1 fruit fly cellular context compared by ENCODE assay signal in the genomic region with DNA sequence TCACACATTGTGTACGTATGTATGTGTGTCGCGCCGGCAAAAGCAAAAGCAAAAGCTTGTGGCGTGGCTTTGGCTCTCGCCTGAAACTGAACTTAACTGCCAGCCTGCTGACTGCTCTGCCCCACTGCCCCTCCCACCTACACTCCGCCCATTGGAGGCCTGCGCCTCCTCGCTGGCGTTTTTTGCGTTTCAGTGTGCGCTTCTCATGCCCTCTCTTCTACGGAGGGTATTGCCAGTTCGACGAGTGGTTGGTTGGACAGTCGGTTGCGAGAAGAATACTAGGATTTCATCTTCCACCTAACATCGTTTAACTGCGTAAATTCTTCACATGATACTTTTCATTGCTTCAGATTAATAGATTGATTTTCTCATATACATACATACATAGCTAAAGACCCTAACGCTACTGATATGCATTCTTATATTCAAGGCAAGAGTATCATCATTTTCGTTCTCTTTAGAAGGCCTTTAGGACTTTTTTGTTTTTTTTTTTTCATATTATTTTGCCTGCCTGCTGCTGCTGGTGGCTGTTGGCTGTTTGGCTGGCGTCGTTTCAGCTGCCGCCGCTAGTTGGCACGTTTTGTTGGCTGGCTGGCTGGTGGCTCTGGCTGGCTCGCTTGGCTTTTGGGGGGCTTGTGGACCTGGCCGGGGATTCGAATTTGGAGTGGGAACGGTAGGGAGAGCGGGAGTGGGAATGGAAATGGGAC.
TF ChIP-seq lines count a peak whose summit lies in the region.

No protein-coding gene starts in this region.

TF ChIP-seq in whole organism, embryonic, 481 proteins besides CTCF, POLR2A, EP300 and RAD21 (continued from another document and continues in another):
- TF ChIP-seq CG32767 (GFP tag; IDR thresholded peaks at IDR 0.05; lab: Robert Waterston, UW) (no peak), CG15011 (GFP tag; optimal IDR thresholded peaks at IDR 0.05; lab: Kevin White, UChicago) (peak; percentile 34), Rx (GFP tag; IDR thresholded peaks at IDR 0.05; lab: Robert Waterston, UW) (0 out of 2 replicates have a peak, but pooled peaks have one; percentile 44), grn (GFP tag; optimal IDR thresholded peaks at IDR 0.05; lab: Kevin White, UChicago) (no peak), CG13123 (GFP tag; optimal IDR thresholded peaks at IDR 0.05; lab: Kevin White, UChicago) (no peak), Hmr (GFP tag; optimal IDR thresholded peaks at IDR 0.05; lab: Kevin White, UChicago) (peak; percentile 77), CG4424 (GFP tag; optimal IDR thresholded peaks at IDR 0.05; lab: Kevin White, UChicago) (peak; percentile 47), CG3065 (GFP tag; optimal IDR thresholded peaks at IDR 0.05; lab: Kevin White, UChicago) (no peak), CG11504 (tag; optimal IDR thresholded peaks at IDR 0.05; lab: Kevin White, UChicago) (peak; percentile 72), CG3407 (GFP tag; optimal IDR thresholded peaks at IDR 0.05; lab: Kevin White, UChicago) (peak; percentile 1), seq (GFP tag; IDR thresholded peaks at IDR 0.05; lab: Robert Waterston, UW) (no peak), CG43689 (GFP tag; IDR thresholded peaks at IDR 0.05; lab: Robert Waterston, UW) (no peak), C15 (GFP tag; IDR thresholded peaks at IDR 0.05; lab: Robert Waterston, UW) (no peak), CG17186 (GFP tag; optimal IDR thresholded peaks at IDR 0.05; lab: Kevin White, UChicago) (no peak), CG12942 (GFP tag; optimal IDR thresholded peaks at IDR 0.05; lab: Kevin White, UChicago) (peak; percentile 41), crol (GFP tag; IDR thresholded peaks at IDR 0.05; lab: Robert Waterston, UW) (peak; percentile 77), run (tag; optimal IDR thresholded peaks at IDR 0.05; lab: Kevin White, UChicago) (no peak), toy (GFP tag; IDR thresholded peaks at IDR 0.05; lab: Robert Waterston, UW) (no peak), her (GFP tag; optimal IDR thresholded peaks at IDR 0.05; lab: Kevin White, UChicago) (peak; percentile 49), sens-2 (GFP tag; IDR thresholded peaks at IDR 0.05; lab: Robert Waterston, UW) (peak; percentile 44; the same call in 1 of the 2 replicates), Asciz (GFP tag; optimal IDR thresholded peaks at IDR 0.05; lab: Kevin White, UChicago) (no peak), z (GFP tag; IDR thresholded peaks at IDR 0.05; lab: Robert Waterston, UW) (no peak), lbe (GFP tag; optimal IDR thresholded peaks at IDR 0.05; lab: Kevin White, UChicago) (peak; percentile 59), CG12236 (GFP tag; optimal IDR thresholded peaks at IDR 0.05; lab: Kevin White, UChicago) (peak; percentile 23), nom (GFP tag; optimal IDR thresholded peaks at IDR 0.05; lab: Kevin White, UChicago) (peak; percentile 64), MESR4 (GFP tag; optimal IDR thresholded peaks at IDR 0.05; lab: Kevin White, UChicago) (no peak), ham (GFP tag; IDR thresholded peaks at IDR 0.05; lab: Robert Waterston, UW) (no peak), CG14860 (GFP tag; IDR thresholded peaks at IDR 0.05; lab: Robert Waterston, UW; ENCODE audit: partially characterized antibody) (no peak), gsb (GFP tag; IDR thresholded peaks at IDR 0.05; lab: Robert Waterston, UW) (no peak), ci (GFP tag; IDR thresholded peaks at IDR 0.05; lab: Robert Waterston, UW) (no peak), CG12104 (GFP tag; optimal IDR thresholded peaks at IDR 0.05; lab: Kevin White, UChicago) (peak; percentile 4), BtbVII (GFP tag; optimal IDR thresholded peaks at IDR 0.05; lab: Kevin White, UChicago) (peak; percentile 27), dm (GFP tag; optimal IDR thresholded peaks at IDR 0.05; lab: Kevin White, UChicago) (no peak), Atf-2 (GFP tag; optimal IDR thresholded peaks at IDR 0.05; lab: Kevin White, UChicago) (peak; percentile 50), Pdp1 (GFP tag; optimal IDR thresholded peaks at IDR 0.05; lab: Kevin White, UChicago) (peak; percentile 37 to 67), CG8478 (optimal IDR thresholded peaks at IDR 0.05; lab: Kevin White, UChicago) (no peak), CG15269 (tag; optimal IDR thresholded peaks at IDR 0.05; lab: Kevin White, UChicago) (peak; percentile 66), CG15514 (GFP tag; optimal IDR thresholded peaks at IDR 0.05; lab: Kevin White, UChicago) (no peak), CG4360 (GFP tag; IDR thresholded peaks at IDR 0.05; lab: Robert Waterston, UW) (no peak), Ptx1 (GFP tag; IDR thresholded peaks at IDR 0.05; lab: Robert Waterston, UW) (peak; percentile 79), CG18011 (GFP tag; optimal IDR thresholded peaks at IDR 0.05; lab: Kevin White, UChicago) (peak; percentile 17), NfI (GFP tag; optimal IDR thresholded peaks at IDR 0.05; lab: Kevin White, UChicago) (peak; percentile 67), CG32772 (GFP tag; IDR thresholded peaks at IDR 0.05; lab: Robert Waterston, UW) (peak; percentile 71), zfh1 (GFP tag; IDR thresholded peaks at IDR 0.05; lab: Robert Waterston, UW) (no peak; the same call in 2 of the 3 replicates), cas (GFP tag; IDR thresholded peaks at IDR 0.05; lab: Robert Waterston, UW) (no peak), hbn (GFP tag; IDR thresholded peaks at IDR 0.05; lab: Robert Waterston, UW; ENCODE audit: partially characterized antibody) (no peak; the same call in 1 of the 2 replicates), CG16815 (GFP tag; optimal IDR thresholded peaks at IDR 0.05; lab: Kevin White, UChicago) (peak; percentile 13), Usf (GFP tag; optimal IDR thresholded peaks at IDR 0.05; lab: Kevin White, UChicago) (no peak), Poxn (GFP tag; IDR thresholded peaks at IDR 0.05; lab: Robert Waterston, UW) (no peak), Fer2 (tag; optimal IDR thresholded peaks at IDR 0.05; lab: Kevin White, UChicago) (peak; percentile 12), CG13296 (GFP tag; optimal IDR thresholded peaks at IDR 0.05; lab: Kevin White, UChicago) (peak; percentile 46), Taf1 (GFP tag; IDR thresholded peaks at IDR 0.05; lab: Robert Waterston, UW) (no peak), ara (GFP tag; IDR thresholded peaks at IDR 0.05; lab: Robert Waterston, UW) (peak; percentile 21; the same call in 1 of the 2 replicates), so (GFP tag; IDR thresholded peaks at IDR 0.05; lab: Robert Waterston, UW) (no peak), tup (GFP tag; optimal IDR thresholded peaks at IDR 0.05; lab: Kevin White, UChicago) (no peak), Lpt (GFP tag; optimal IDR thresholded peaks at IDR 0.05; lab: Kevin White, UChicago) (no peak), CG14014 (GFP tag; IDR thresholded peaks at IDR 0.05; lab: Robert Waterston, UW) (peak; percentile 59; the same call in 1 of the 2 replicates), E2f1 (GFP tag; IDR thresholded peaks at IDR 0.05; lab: Robert Waterston, UW) (0 out of 2 replicates have a peak, but pooled peaks have one; percentile 16), tin (GFP tag; optimal IDR thresholded peaks at IDR 0.05; lab: Kevin White, UChicago) (peak; percentile 46), CG10654 (GFP tag; optimal IDR thresholded peaks at IDR 0.05; lab: Kevin White, UChicago) (peak; percentile 9), CG7556 (GFP tag; optimal IDR thresholded peaks at IDR 0.05; lab: Kevin White, UChicago) (peak; percentile 81), CG7745 (tag; optimal IDR thresholded peaks at IDR 0.05; lab: Kevin White, UChicago) (no peak), NC2β (GFP tag; optimal IDR thresholded peaks at IDR 0.05; lab: Kevin White, UChicago) (peak; percentile 23), Chrac-16 (GFP tag; optimal IDR thresholded peaks at IDR 0.05; lab: Kevin White, UChicago) (peak; percentile 36), Dip2 (GFP tag; IDR thresholded peaks at IDR 0.05; lab: Robert Waterston, UW) (no peak), ERR (GFP tag; optimal IDR thresholded peaks at IDR 0.05; lab: Kevin White, UChicago) (no peak), HLHmδ (GFP tag; optimal IDR thresholded peaks at IDR 0.05; lab: Kevin White, UChicago) (no peak), CG17829 (tag; optimal IDR thresholded peaks at IDR 0.05; lab: Kevin White, UChicago) (peak; percentile 53), Bdp1 (GFP tag; optimal IDR thresholded peaks at IDR 0.05; lab: Kevin White, UChicago) (peak; percentile 25), Kr (GFP tag; optimal IDR thresholded peaks at IDR 0.05; lab: Kevin White, UChicago) (no peak), p53 (GFP tag; optimal IDR thresholded peaks at IDR 0.05; lab: Kevin White, UChicago) (no peak), CG9932 (GFP tag; IDR thresholded peaks at IDR 0.05; lab: Robert Waterston, UW) (peak; percentile 60), Drgx (GFP tag; IDR thresholded peaks at IDR 0.05; lab: Robert Waterston, UW) (peak; percentile 86), CG1233 (GFP tag; optimal IDR thresholded peaks at IDR 0.05; lab: Kevin White, UChicago) (no peak), CG2202 (tag; optimal IDR thresholded peaks at IDR 0.05; lab: Kevin White, UChicago) (no peak), CG13424 (tag; optimal IDR thresholded peaks at IDR 0.05; lab: Kevin White, UChicago) (peak; percentile 70), gcm2 (GFP tag; optimal IDR thresholded peaks at IDR 0.05; lab: Kevin White, UChicago) (no peak), CHES-1-like (GFP tag; optimal IDR thresholded peaks at IDR 0.05; lab: Kevin White, UChicago) (peak; percentile 70), Oli (tag; optimal IDR thresholded peaks at IDR 0.05; lab: Kevin White, UChicago) (peak; percentile 66), croc (GFP tag; conservative IDR thresholded peaks at IDR 0.05; lab: Robert Waterston, UW) (peak; percentile 26; the same call in 2 of the 3 replicates), HLH54F (GFP tag; optimal IDR thresholded peaks at IDR 0.05; lab: Kevin White, UChicago) (peak; percentile 52), ato (GFP tag; IDR thresholded peaks at IDR 0.05; lab: Robert Waterston, UW; ENCODE audit: partially characterized antibody) (no peak), CG6765 (GFP tag; optimal IDR thresholded peaks at IDR 0.05; lab: Kevin White, UChicago) (no peak), CG2889 (GFP tag; IDR thresholded peaks at IDR 0.05; lab: Robert Waterston, UW) (0 out of 3 replicates have a peak, but pooled peaks have one; percentile 7), mam (GFP tag; optimal IDR thresholded peaks at IDR 0.05; lab: Kevin White, UChicago) (peak; percentile 72), Dbx (GFP tag; IDR thresholded peaks at IDR 0.05; lab: Robert Waterston, UW) (0 out of 3 replicates have a peak, but pooled peaks have one; percentile 14), CG6272 (GFP tag; IDR thresholded peaks at IDR 0.05; lab: Robert Waterston, UW) (no peak), CG4328 (GFP tag; optimal IDR thresholded peaks at IDR 0.05; lab: Kevin White, UChicago) (no peak), CG13775 (GFP tag; optimal IDR thresholded peaks at IDR 0.05; lab: Kevin White, UChicago) (peak; percentile 53), vfl (GFP tag; optimal IDR thresholded peaks at IDR 0.05; lab: Kevin White, UChicago) (peak; percentile 46), CG9609 (GFP tag; optimal IDR thresholded peaks at IDR 0.05; lab: Kevin White, UChicago) (peak; percentile 51), tap (tag; optimal IDR thresholded peaks at IDR 0.05; lab: Kevin White, UChicago) (peak; percentile 28), CG4730 (GFP tag; IDR thresholded peaks at IDR 0.05; lab: Robert Waterston, UW) (no peak; the same call in 1 of the 2 replicates), CG11398 (GFP tag; optimal IDR thresholded peaks at IDR 0.05; lab: Kevin White, UChicago) (peak; percentile 53), CG15601 (tag; optimal IDR thresholded peaks at IDR 0.05; lab: Kevin White, UChicago) (no peak), dimm (GFP tag; IDR thresholded peaks at IDR 0.05; lab: Robert Waterston, UW) (no peak), D (optimal IDR thresholded peaks at IDR 0.05; lab: Kevin White, UChicago) (no peak), D (GFP tag; optimal IDR thresholded peaks at IDR 0.05; lab: Kevin White, UChicago) (peak; percentile 6), CG11723 (GFP tag; optimal IDR thresholded peaks at IDR 0.05; lab: Kevin White, UChicago) (peak; percentile 24), Hr39 (optimal IDR thresholded peaks at IDR 0.05; lab: Kevin White, UChicago) (no peak), MTF-1 (GFP tag; optimal IDR thresholded peaks at IDR 0.05; lab: Kevin White, UChicago; ENCODE audit: borderline replicate concordance) (no peak), CG10462 (GFP tag; optimal IDR thresholded peaks at IDR 0.05; lab: Kevin White, UChicago) (no peak), Atf6 (GFP tag; IDR thresholded peaks at IDR 0.05; lab: Robert Waterston, UW) (peak; percentile 53; the same call in 1 of the 2 replicates), CG8765 (GFP tag; IDR thresholded peaks at IDR 0.05; lab: Robert Waterston, UW) (no peak), otp (GFP tag; IDR thresholded peaks at IDR 0.05; lab: Robert Waterston, UW) (no peak), gsb-n (tag; optimal IDR thresholded peaks at IDR 0.05; lab: Kevin White, UChicago) (no peak), gt (GFP tag; IDR thresholded peaks at IDR 0.05; lab: Robert Waterston, UW) (0 out of 2 replicates have a peak, but pooled peaks have one; percentile 61), hkb (optimal IDR thresholded peaks at IDR 0.05; lab: Kevin White, UChicago) (no peak), hkb (GFP tag; IDR thresholded peaks at IDR 0.05; lab: Robert Waterston, UW) (peak; percentile 53), bsh (GFP tag; optimal IDR thresholded peaks at IDR 0.05; lab: Kevin White, UChicago) (peak; percentile 48 to 87), CG4707 (GFP tag; optimal IDR thresholded peaks at IDR 0.05; lab: Kevin White, UChicago) (no peak), Sry-δ (GFP tag; optimal IDR thresholded peaks at IDR 0.05; lab: Kevin White, UChicago) (peak; percentile 17), eyg (GFP tag; optimal IDR thresholded peaks at IDR 0.05; lab: Kevin White, UChicago) (peak; percentile 33), CG10209 (GFP tag; optimal IDR thresholded peaks at IDR 0.05; lab: Kevin White, UChicago) (peak; percentile 53), CG15696 (tag; optimal IDR thresholded peaks at IDR 0.05; lab: Kevin White, UChicago) (no peak), pzg (GFP tag; optimal IDR thresholded peaks at IDR 0.05; lab: Kevin White, UChicago) (no peak), Med (GFP tag; lab: Kevin White, UChicago) (peak; percentile 83), Dip3 (GFP tag; optimal IDR thresholded peaks at IDR 0.05; lab: Kevin White, UChicago) (peak; percentile 38), pb (GFP tag; optimal IDR thresholded peaks at IDR 0.05; lab: Kevin White, UChicago) (peak; percentile 50), CG3281 (GFP tag; optimal IDR thresholded peaks at IDR 0.05; lab: Kevin White, UChicago) (peak; percentile 43), Deaf1 (tag; optimal IDR thresholded peaks at IDR 0.05; lab: Kevin White, UChicago) (no peak), zen2 (GFP tag; IDR thresholded peaks at IDR 0.05; lab: Robert Waterston, UW; ENCODE audit: partially characterized antibody) (no peak), pfk (GFP tag; optimal IDR thresholded peaks at IDR 0.05; lab: Kevin White, UChicago) (no peak), amos (GFP tag; IDR thresholded peaks at IDR 0.05; lab: Robert Waterston, UW; ENCODE audit: partially characterized antibody) (no peak)
